Fruit fly (Drosophila melanogaster): ENCODE data around the gene CG32669.

CG32669 gene

DNA sequence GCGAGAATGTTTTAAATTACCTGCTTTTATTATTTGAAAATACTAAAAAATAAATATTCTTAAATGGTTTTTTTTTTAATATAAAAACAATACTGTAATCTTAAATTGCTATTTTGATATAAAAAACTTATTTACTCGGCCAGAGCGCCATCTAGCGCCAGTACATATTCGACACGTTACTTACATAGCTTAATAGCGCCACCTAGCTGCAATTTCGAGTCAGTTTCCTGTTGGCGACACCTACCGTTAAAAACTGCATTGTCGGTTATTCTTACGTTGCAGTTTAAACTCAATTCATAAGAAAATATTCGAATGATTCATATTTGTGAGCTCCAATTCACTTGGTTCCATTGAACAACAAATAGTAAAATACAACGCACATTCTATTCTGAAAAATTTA lies 12.5 kb downstream of the CG32669 start (continued):
- TF ChIP-seq Mrtf (GFP tag; IDR thresholded peaks at IDR 0.05): peak; percentile 66; the same call in 2 of the 3 replicates
- TF ChIP-seq ase (GFP tag; IDR thresholded peaks at IDR 0.05): peak; percentile 77; the same call in 2 of the 3 replicates
- TF ChIP-seq Ada2b (GFP tag; IDR thresholded peaks at IDR 0.05): no peak
- TF ChIP-seq crc (GFP tag; optimal IDR thresholded peaks at IDR 0.05): no peak
- TF ChIP-seq CG8089 (GFP tag; optimal IDR thresholded peaks at IDR 0.05): peak; percentile 51
- TF ChIP-seq sens (GFP tag): peak; percentile 83
- no peak for TF ChIP-seq CG6689 (GFP tag; IDR thresholded peaks at IDR 0.05)
- peak; percentile 77 for TF ChIP-seq ci (GFP tag; IDR thresholded peaks at IDR 0.05)
- peak; percentile 25 for TF ChIP-seq Dad (GFP tag; optimal IDR thresholded peaks at IDR 0.05)
- TF ChIP-seq Lim3 (GFP tag; IDR thresholded peaks at IDR 0.05): no peak
- peak; percentile 50 for TF ChIP-seq Mad (GFP tag; optimal IDR thresholded peaks at IDR 0.05)
- TF ChIP-seq Hr39 (optimal IDR thresholded peaks at IDR 0.05): no peak
- TF ChIP-seq jumu (GFP tag; optimal IDR thresholded peaks at IDR 0.05): peak; percentile 24
- peak; percentile 95 for TF ChIP-seq CG11456 (GFP tag; IDR thresholded peaks at IDR 0.05)
- no peak for TF ChIP-seq Awh (GFP tag; IDR thresholded peaks at IDR 0.05)
- TF ChIP-seq CG12236 (GFP tag; optimal IDR thresholded peaks at IDR 0.05): no peak
- 0 out of 3 replicates have a peak, but pooled peaks have one; percentile 13 for TF ChIP-seq croc (GFP tag; conservative IDR thresholded peaks at IDR 0.05)
- TF ChIP-seq aop (GFP tag; IDR thresholded peaks at IDR 0.05): 0 out of 2 replicates have a peak, but pooled peaks have one; percentile 6
- TF ChIP-seq ap (GFP tag; IDR thresholded peaks at IDR 0.05): peak; percentile 29; the same call in 1 of the 2 replicates
- TF ChIP-seq CG32767 (GFP tag; IDR thresholded peaks at IDR 0.05): no peak
- TF ChIP-seq p53 (GFP tag; optimal IDR thresholded peaks at IDR 0.05): peak; percentile 32
- TF ChIP-seq lov (optimal IDR thresholded peaks at IDR 0.05): no peak
- no peak for TF ChIP-seq lov (GFP tag; IDR thresholded peaks at IDR 0.05)
- no peak for TF ChIP-seq dimm (GFP tag; IDR thresholded peaks at IDR 0.05)
- peak; percentile 77 for TF ChIP-seq CG33213 (GFP tag; optimal IDR thresholded peaks at IDR 0.05)
- no peak for TF ChIP-seq lbe (GFP tag; optimal IDR thresholded peaks at IDR 0.05)
- TF ChIP-seq Trl (optimal IDR thresholded peaks at IDR 0.05): no peak
- peak; percentile 78 for TF ChIP-seq Trl (GFP tag; optimal IDR thresholded peaks at IDR 0.05)
- TF ChIP-seq nom (GFP tag; optimal IDR thresholded peaks at IDR 0.05): peak; percentile 1
- TF ChIP-seq salm (tag; optimal IDR thresholded peaks at IDR 0.05): no peak
- peak; percentile 28 for TF ChIP-seq CG17802 (tag; optimal IDR thresholded peaks at IDR 0.05)
- TF ChIP-seq CG7556 (GFP tag; optimal IDR thresholded peaks at IDR 0.05): peak; percentile 15
- TF ChIP-seq zen (tag; optimal IDR thresholded peaks at IDR 0.05): peak; percentile 54
- TF ChIP-seq Ravus (GFP tag; IDR thresholded peaks at IDR 0.05): no peak
- TF ChIP-seq pros (GFP tag; optimal IDR thresholded peaks at IDR 0.05): no peak
- peak in 1 of 2 experiments; percentile 56 for TF ChIP-seq insv (GFP tag; optimal IDR thresholded peaks at IDR 0.05)
- TF ChIP-seq CG4360 (GFP tag; IDR thresholded peaks at IDR 0.05): no peak
- no peak for TF ChIP-seq CG8281 (tag; optimal IDR thresholded peaks at IDR 0.05)
- no peak for TF ChIP-seq hbn (GFP tag; IDR thresholded peaks at IDR 0.05; ENCODE audit: partially characterized antibody)
- TF ChIP-seq ems (GFP tag; optimal IDR thresholded peaks at IDR 0.05): peak; percentile 13
- TF ChIP-seq CG31365 (tag; optimal IDR thresholded peaks at IDR 0.05): peak; percentile 40
- peak; percentile 87 for TF ChIP-seq NFAT (GFP tag; IDR thresholded peaks at IDR 0.05)
- no peak for TF ChIP-seq hkb (optimal IDR thresholded peaks at IDR 0.05)
- peak; percentile 12; the same call in 1 of the 2 replicates for TF ChIP-seq hkb (GFP tag; IDR thresholded peaks at IDR 0.05)
- no peak for TF ChIP-seq CG2889 (GFP tag; IDR thresholded peaks at IDR 0.05)
- TF ChIP-seq CG4404 (GFP tag; IDR thresholded peaks at IDR 0.05): no peak
- TF ChIP-seq nmo (GFP tag; optimal IDR thresholded peaks at IDR 0.05): peak; percentile 61
- peak; percentile 4 for TF ChIP-seq fd102C (GFP tag; optimal IDR thresholded peaks at IDR 0.05)
- TF ChIP-seq cas (GFP tag; IDR thresholded peaks at IDR 0.05): no peak
- peak; percentile 70 for TF ChIP-seq CG9437 (GFP tag; optimal IDR thresholded peaks at IDR 0.05)
- TF ChIP-seq CG30403 (GFP tag; optimal IDR thresholded peaks at IDR 0.05): peak; percentile 70
- TF ChIP-seq ato (GFP tag; IDR thresholded peaks at IDR 0.05; ENCODE audit: partially characterized antibody): no peak
- no peak for TF ChIP-seq CG17568 (GFP tag; optimal IDR thresholded peaks at IDR 0.05)
- no peak for TF ChIP-seq Hand (GFP tag; optimal IDR thresholded peaks at IDR 0.05)

Measured in whole organism, embryonic.